Fruit fly (Drosophila melanogaster): Measurements from ENCODE around the gene kon.

kon gene

dm6 chr2L:18442903-18443608 is 60.7 kb downstream of the kon start, which contains the start of gene RpS26 (continued):
- TF ChIP-seq dmrt99B (tag; optimal IDR thresholded peaks at IDR 0.05) (no peak), slp2 (GFP tag; optimal IDR thresholded peaks at IDR 0.05) (peak; percentile 34), CG4282 (GFP tag; optimal IDR thresholded peaks at IDR 0.05) (peak; percentile 9), Rx (GFP tag; IDR thresholded peaks at IDR 0.05) (peak; percentile 38; the same call in 1 of the 2 replicates), dan (GFP tag; IDR thresholded peaks at IDR 0.05) (no peak), slbo (GFP tag; IDR thresholded peaks at IDR 0.05) (peak; percentile 70), kah (GFP tag; optimal IDR thresholded peaks at IDR 0.05) (no peak), CG10274 (GFP tag; optimal IDR thresholded peaks at IDR 0.05) (no peak), bcd (GFP tag; optimal IDR thresholded peaks at IDR 0.05) (peak; percentile 81), CG16779 (GFP tag; IDR thresholded peaks at IDR 0.05) (no peak), CG12236 (GFP tag; optimal IDR thresholded peaks at IDR 0.05) (no peak), lilli (GFP tag; optimal IDR thresholded peaks at IDR 0.05) (peak; percentile 58), fd102C (GFP tag; optimal IDR thresholded peaks at IDR 0.05) (no peak), scrt (GFP tag; optimal IDR thresholded peaks at IDR 0.05) (peak; percentile 28), salm (tag; optimal IDR thresholded peaks at IDR 0.05) (no peak), CG11695 (GFP tag; IDR thresholded peaks at IDR 0.05) (no peak), CG1832 (GFP tag; optimal IDR thresholded peaks at IDR 0.05) (no peak), Dfd (GFP tag; optimal IDR thresholded peaks at IDR 0.05) (no peak), CG7839 (tag; optimal IDR thresholded peaks at IDR 0.05) (peak; percentile 59), sc (optimal IDR thresholded peaks at IDR 0.05) (no peak), sc (GFP tag; optimal IDR thresholded peaks at IDR 0.05) (no peak), Adf1 (GFP tag; IDR thresholded peaks at IDR 0.05) (0 out of 2 replicates have a peak, but pooled peaks have one; percentile 34), Dll (GFP tag; IDR thresholded peaks at IDR 0.05; ENCODE audit: partially characterized antibody) (0 out of 4 replicates have a peak, but pooled peaks have one; percentile 29), zen2 (GFP tag; IDR thresholded peaks at IDR 0.05; ENCODE audit: partially characterized antibody) (no peak), sens (GFP tag) (peak; percentile 90), Hey (tag; optimal IDR thresholded peaks at IDR 0.05) (no peak), tx (GFP tag; optimal IDR thresholded peaks at IDR 0.05) (peak; percentile 16), CHES-1-like (GFP tag; optimal IDR thresholded peaks at IDR 0.05) (no peak), usp (GFP tag; optimal IDR thresholded peaks at IDR 0.05) (no peak), CG14014 (GFP tag; IDR thresholded peaks at IDR 0.05) (peak; percentile 38; the same call in 1 of the 2 replicates), Side (GFP tag; optimal IDR thresholded peaks at IDR 0.05) (peak; percentile 65), bowl (GFP tag; IDR thresholded peaks at IDR 0.05) (no peak), CG8478 (optimal IDR thresholded peaks at IDR 0.05) (no peak), hkb (optimal IDR thresholded peaks at IDR 0.05) (peak; percentile 83), hkb (GFP tag; IDR thresholded peaks at IDR 0.05) (peak; percentile 55), BtbVII (GFP tag; optimal IDR thresholded peaks at IDR 0.05) (no peak), dpn (GFP tag; optimal IDR thresholded peaks at IDR 0.05) (peak; percentile 42 to 70), eyg (GFP tag; optimal IDR thresholded peaks at IDR 0.05) (no peak), CG15073 (GFP tag; optimal IDR thresholded peaks at IDR 0.05) (no peak), CG18011 (GFP tag; optimal IDR thresholded peaks at IDR 0.05) (no peak), CG5245 (GFP tag; optimal IDR thresholded peaks at IDR 0.05) (peak; percentile 48), ro (GFP tag; IDR thresholded peaks at IDR 0.05) (no peak), CG6683 (GFP tag; optimal IDR thresholded peaks at IDR 0.05) (no peak), CG2678 (tag; optimal IDR thresholded peaks at IDR 0.05) (no peak), jumu (GFP tag; optimal IDR thresholded peaks at IDR 0.05) (peak; percentile 40), CG17568 (GFP tag; optimal IDR thresholded peaks at IDR 0.05) (no peak), Fer3 (tag; optimal IDR thresholded peaks at IDR 0.05) (peak; percentile 48), Antp (GFP tag; optimal IDR thresholded peaks at IDR 0.05) (peak; percentile 52), CG7987 (GFP tag; optimal IDR thresholded peaks at IDR 0.05) (peak; percentile 51), croc (GFP tag; conservative IDR thresholded peaks at IDR 0.05) (no peak), CG11456 (GFP tag; IDR thresholded peaks at IDR 0.05) (peak; percentile 72; the same call in 2 of the 3 replicates)
